Fruit fly (Drosophila melanogaster) whole organism, embryonic: Measurements from ENCODE around the gene CG14015.

Experiments used
- Aef1 ChIP-seq: fragments of 200-800 bp; sonication (Bioruptor generic); IDR thresholded peaks from 3 replicates; pipeline ENCODE4 v1.3.6; 2022; ENCODE audit warnings: missing biosample characterization, missing genetic modification characterization
- Atf3 ChIP-seq: fragments of 200-800 bp; sonication (Bioruptor generic); optimal IDR thresholded peaks from 3 replicates; lab custom pipeline; 2016; ENCODE audit warnings: missing biosample characterization, missing genetic modification characterization
- CG10979 ChIP-seq: fragments of 200-800 bp; sonication (Bioruptor generic); optimal IDR thresholded peaks from 2 replicates; lab custom pipeline; 2018; ENCODE audit warnings: missing biosample characterization, mild to moderate bottlenecking, missing genetic modification characterization, moderate library complexity
- CG11093 ChIP-seq: fragments of 200-800 bp; sonication (Bioruptor generic); IDR thresholded peaks from 3 replicates; pipeline ENCODE4 v1.3.6; 2022; ENCODE audit warnings: missing biosample characterization, missing genetic modification characterization
- CG1233 ChIP-seq: fragments of 200-800 bp; sonication (Bioruptor generic); optimal IDR thresholded peaks from 4 replicates; lab custom pipeline; 2018; ENCODE audit warnings: missing biosample characterization, mild to moderate bottlenecking, missing genetic modification characterization
- CG13296 ChIP-seq: fragments of 200-800 bp; sonication (Bioruptor generic); optimal IDR thresholded peaks from 3 replicates; lab custom pipeline; 2018; ENCODE audit warnings: missing biosample characterization, mild to moderate bottlenecking, missing genetic modification characterization
- CG14050 ChIP-seq: fragments of 200-800 bp; sonication (Bioruptor generic); IDR thresholded peaks from 3 replicates; pipeline ENCODE4 v1.3.6; 2022; ENCODE audit warnings: missing biosample characterization, missing genetic modification characterization
- CG16863 ChIP-seq: fragments of 200-800 bp; sonication (Bioruptor generic); optimal IDR thresholded peaks from 3 replicates; lab custom pipeline; 2016; ENCODE audit warnings: missing biosample characterization, missing genetic modification characterization
- CG17385 ChIP-seq: fragments of 200-800 bp; sonication (Bioruptor generic); optimal IDR thresholded peaks from 3 replicates; lab custom pipeline; 2018; ENCODE audit warnings: missing biosample characterization, mild to moderate bottlenecking, missing genetic modification characterization
- CG18476 ChIP-seq: fragments of 200-800 bp; sonication (Bioruptor generic); optimal IDR thresholded peaks from 2 replicates; lab custom pipeline; 2016; ENCODE audit warnings: missing biosample characterization, mild to moderate bottlenecking, missing genetic modification characterization
- CG31224 ChIP-seq: fragments of 200-800 bp; sonication (Bioruptor generic); IDR thresholded peaks from 2 replicates; pipeline ENCODE4 v1.3.6; 2022; ENCODE audit warnings: missing biosample characterization, missing genetic modification characterization
- CG31365 ChIP-seq: fragments of 200-800 bp; sonication (Bioruptor generic); optimal IDR thresholded peaks from 2 replicates; lab custom pipeline; 2018; ENCODE audit warnings: missing biosample characterization, mild to moderate bottlenecking, missing genetic modification characterization
- CG42726 ChIP-seq: fragments of 200-800 bp; sonication (Bioruptor generic); IDR thresholded peaks from 2 replicates; pipeline ENCODE4 v1.3.6; 2022; ENCODE audit warnings: missing biosample characterization, missing genetic modification characterization; ENCODE audit not compliant: partially characterized antibody
- CG4617 ChIP-seq: fragments of 200-800 bp; sonication (Bioruptor generic); optimal IDR thresholded peaks from 3 replicates; lab custom pipeline; 2016; ENCODE audit warnings: missing biosample characterization, missing genetic modification characterization, borderline replicate concordance
- CG7556 ChIP-seq: fragments of 200-800 bp; sonication (Bioruptor generic); optimal IDR thresholded peaks from 2 replicates; lab custom pipeline; 2017; ENCODE audit warnings: missing biosample characterization, mild to moderate bottlenecking, missing genetic modification characterization
- CG7987 ChIP-seq: fragments of 200-800 bp; sonication (Bioruptor generic); optimal IDR thresholded peaks from 2 replicates; lab custom pipeline; 2018; ENCODE audit warnings: missing biosample characterization, mild to moderate bottlenecking, missing genetic modification characterization, moderate library complexity
- CG8089 ChIP-seq: fragments of 200-800 bp; sonication (Bioruptor generic); optimal IDR thresholded peaks from 3 replicates; lab custom pipeline; 2016; ENCODE audit warnings: missing biosample characterization, missing genetic modification characterization
- Chrac-16 ChIP-seq: fragments of 200-800 bp; sonication (Bioruptor generic); optimal IDR thresholded peaks from 3 replicates; lab custom pipeline; 2016; ENCODE audit warnings: missing biosample characterization, missing genetic modification characterization
- D ChIP-seq, 2 experiments: fragments of 200-800 bp in 1 of 2; fragments of >200 bp in 1 of 2; sonication (Bioruptor generic) in 1 of 2; optimal IDR thresholded peaks; 2 replicates in 1 of 2; 3 replicates in 1 of 2; lab custom pipeline; 2017; ENCODE audit warnings: mild to moderate bottlenecking in 1 of 2, missing biosample characterization in 1 of 2, missing genetic modification characterization in 1 of 2, missing genetic modification reagents in 1 of 2
- Dad ChIP-seq: fragments of 200-800 bp; sonication (Bioruptor generic); optimal IDR thresholded peaks from 3 replicates; lab custom pipeline; 2016; ENCODE audit warnings: missing biosample characterization, missing genetic modification characterization
- Dek ChIP-seq: fragments of 200-800 bp; sonication (Bioruptor generic); optimal IDR thresholded peaks from 3 replicates; lab custom pipeline; 2019; ENCODE audit warnings: missing biosample characterization, mild to moderate bottlenecking, missing genetic modification characterization, moderate library complexity
- Fer2 ChIP-seq: fragments of 200-800 bp; sonication (Bioruptor generic); optimal IDR thresholded peaks from 2 replicates; lab custom pipeline; 2018; ENCODE audit warnings: missing biosample characterization, mild to moderate bottlenecking, missing genetic modification characterization, moderate library complexity
- GATAe ChIP-seq: fragments of 200-800 bp; sonication (Bioruptor generic); conservative IDR thresholded peaks from 2 replicates; pipeline ENCODE4 v1.3.6; 2022; ENCODE audit warnings: missing biosample characterization, missing genetic modification characterization
- HLHmδ ChIP-seq: fragments of 200-800 bp; sonication (Bioruptor generic); optimal IDR thresholded peaks from 2 replicates; lab custom pipeline; 2018; ENCODE audit warnings: missing biosample characterization, mild to moderate bottlenecking, missing genetic modification characterization, moderate library complexity
- Lhr ChIP-seq: fragments of 200-800 bp; sonication (Bioruptor generic); optimal IDR thresholded peaks from 3 replicates; lab custom pipeline; 2017; ENCODE audit warnings: mild to moderate bottlenecking, missing biosample characterization, missing genetic modification reagents, missing genetic modification characterization
- MTF-1 ChIP-seq: fragments of 200-800 bp; sonication (Bioruptor generic); optimal IDR thresholded peaks from 2 replicates; lab custom pipeline; 2018; ENCODE audit warnings: missing biosample characterization, mild to moderate bottlenecking, missing genetic modification characterization, borderline replicate concordance
- Mes4 ChIP-seq: fragments of 200-800 bp; sonication (Bioruptor generic); optimal IDR thresholded peaks from 2 replicates; lab custom pipeline; 2016; ENCODE audit warnings: missing biosample characterization, missing genetic modification characterization
- Opbp ChIP-seq: fragments of 200-800 bp; sonication (Bioruptor generic); IDR thresholded peaks from 3 replicates; pipeline ENCODE4 v1.3.6; 2022; ENCODE audit warnings: missing biosample characterization, missing genetic modification characterization; ENCODE audit not compliant: partially characterized antibody
- Sox102F ChIP-seq: fragments of 200-800 bp; sonication (Bioruptor generic); optimal IDR thresholded peaks from 2 replicates; lab custom pipeline; 2018; ENCODE audit warnings: missing biosample characterization, mild to moderate bottlenecking, missing genetic modification characterization, moderate library complexity
- Trl ChIP-seq, 3 experiments: fragments of >200 bp in 2 of 3; fragments of 200-800 bp in 1 of 3; sonication (Bioruptor generic) in 1 of 3; optimal IDR thresholded peaks; 2 replicates in 1 of 3; 3 replicates in 2 of 3; lab custom pipeline; 2016 to 2017; ENCODE audit warnings: missing biosample characterization in 1 of 3, missing genetic modification characterization in 1 of 3
- Xrp1 ChIP-seq: fragments of 200-800 bp; sonication (Bioruptor generic); IDR thresholded peaks from 2 replicates; pipeline ENCODE4 v1.3.6; 2022; ENCODE audit warnings: missing biosample characterization, missing genetic modification characterization
- ap ChIP-seq: fragments of 200-800 bp; sonication (Bioruptor generic); IDR thresholded peaks from 2 replicates; pipeline ENCODE4 v1.3.6; 2022; ENCODE audit warnings: missing biosample characterization, missing genetic modification characterization
- az2 ChIP-seq: fragments of 200-800 bp; sonication (Bioruptor generic); optimal IDR thresholded peaks from 3 replicates; lab custom pipeline; 2016; ENCODE audit warnings: missing biosample characterization, missing genetic modification characterization
- bbx ChIP-seq: fragments of 200-800 bp; sonication (Bioruptor generic); IDR thresholded peaks from 2 replicates; pipeline ENCODE4 v1.3.6; 2022; ENCODE audit warnings: missing biosample characterization, missing genetic modification characterization; ENCODE audit not compliant: partially characterized antibody
- dan ChIP-seq: fragments of 200-800 bp; sonication (Bioruptor generic); IDR thresholded peaks from 2 replicates; pipeline ENCODE4 v1.3.6; 2022; ENCODE audit warnings: missing biosample characterization, missing genetic modification characterization
- eyg ChIP-seq: fragments of 200-800 bp; sonication (Bioruptor generic); optimal IDR thresholded peaks from 3 replicates; lab custom pipeline; 2016; ENCODE audit warnings: missing biosample characterization, missing genetic modification characterization
- fd96Cb ChIP-seq: fragments of 200-800 bp; sonication (Bioruptor generic); optimal IDR thresholded peaks from 2 replicates; lab custom pipeline; 2018; ENCODE audit warnings: missing biosample characterization, mild to moderate bottlenecking, missing genetic modification characterization, moderate library complexity
- gsb ChIP-seq: fragments of 200-800 bp; sonication (Bioruptor generic); IDR thresholded peaks from 2 replicates; pipeline ENCODE4 v1.3.6; 2022; ENCODE audit warnings: missing biosample characterization, missing genetic modification characterization
- hth ChIP-seq: fragments of >200 bp; optimal IDR thresholded peaks from 2 replicates; lab custom pipeline; 2017; ENCODE audit warnings: inconsistent platforms
- lola ChIP-seq, 3 experiments: fragments of >200 bp in 2 of 3; fragments of 200-800 bp in 1 of 3; sonication (Bioruptor generic) in 1 of 3; optimal IDR thresholded peaks; 2 replicates each; lab custom pipeline; 2017 to 2019; ENCODE audit warnings: missing biosample characterization in 3 of 3, missing genetic modification characterization in 3 of 3, mild to moderate bottlenecking in 1 of 3, moderate library complexity in 1 of 3
- luna ChIP-seq: fragments of 200-800 bp; sonication (Bioruptor generic); optimal IDR thresholded peaks from 2 replicates; lab custom pipeline; 2016; ENCODE audit warnings: missing biosample characterization, missing genetic modification characterization
- oc ChIP-seq: fragments of 200-800 bp; sonication (Bioruptor generic); optimal IDR thresholded peaks from 2 replicates; lab custom pipeline; 2018; ENCODE audit warnings: missing biosample characterization, mild to moderate bottlenecking, missing genetic modification characterization, moderate library complexity
- repo ChIP-seq: fragments of 200-800 bp; sonication (Bioruptor generic); optimal IDR thresholded peaks from 2 replicates; lab custom pipeline; 2016; ENCODE audit warnings: missing biosample characterization, missing genetic modification characterization
- shn ChIP-seq: fragments of 200-800 bp; sonication (Bioruptor generic); optimal IDR thresholded peaks from 3 replicates; lab custom pipeline; 2016; ENCODE audit warnings: missing biosample characterization, missing genetic modification characterization
- sob ChIP-seq: fragments of 200-800 bp; sonication (Bioruptor generic); IDR thresholded peaks from 2 replicates; pipeline ENCODE4 v1.3.6; 2022; ENCODE audit warnings: missing biosample characterization, missing genetic modification characterization
- ssp ChIP-seq: fragments of 200-800 bp; sonication (Bioruptor generic); IDR thresholded peaks from 2 replicates; pipeline ENCODE4 v1.3.6; 2022; ENCODE audit warnings: missing biosample characterization, missing genetic modification characterization
- trh ChIP-seq: fragments of 200-800 bp; sonication (Bioruptor generic); optimal IDR thresholded peaks from 2 replicates; lab custom pipeline; 2016; ENCODE audit warnings: missing biosample characterization, missing genetic modification characterization
- wek ChIP-seq: fragments of 200-800 bp; sonication (Bioruptor generic); optimal IDR thresholded peaks from 3 replicates; lab custom pipeline; 2018; ENCODE audit warnings: missing biosample characterization, mild to moderate bottlenecking, missing genetic modification characterization, moderate library complexity

Gene CG14015

dm6 chr2L:5523848-5524473 is 15.0 kb downstream of the CG14015 start, which contains the start of the genes Vps52 and Elp4 (continued):
- TF ChIP-seq Dad (GFP tag; lab: Kevin White, UChicago) (peak; percentile 10), D (optimal IDR thresholded peaks at IDR 0.05; lab: Kevin White, UChicago) (no peak), D (GFP tag; optimal IDR thresholded peaks at IDR 0.05; lab: Kevin White, UChicago) (peak; percentile 53), oc (tag; lab: Kevin White, UChicago) (peak; percentile 53), Opbp (GFP tag; lab: Robert Waterston, UW) (peak; percentile 83), gsb (GFP tag; lab: Robert Waterston, UW) (no peak), Atf3 (GFP tag; lab: Kevin White, UChicago) (peak; percentile 29), eyg (no peak), GATAe (GFP tag; lab: Robert Waterston, UW) (no peak), Sox102F (GFP tag; lab: Kevin White, UChicago) (no peak), az2 (GFP tag; lab: Kevin White, UChicago) (peak; percentile 77), Xrp1 (GFP tag; lab: Robert Waterston, UW) (peak; percentile 74), Aef1 (GFP tag; lab: Robert Waterston, UW) (peak; percentile 66), CG10979 (tag; lab: Kevin White, UChicago) (peak; percentile 65), CG1233 (peak; percentile 75), ssp (GFP tag; lab: Robert Waterston, UW) (peak; percentile 80), CG8089 (GFP tag; lab: Kevin White, UChicago) (peak; percentile 31), Lhr (GFP tag; lab: Kevin White, UChicago) (peak; percentile 56), fd96Cb (tag; lab: Kevin White, UChicago) (peak; percentile 73), HLHmδ (GFP tag; lab: Kevin White, UChicago) (no peak), Dek (tag; lab: Kevin White, UChicago) (peak; percentile 83), Fer2 (tag; lab: Kevin White, UChicago) (peak; percentile 71), CG4617 (GFP tag; lab: Kevin White, UChicago) (peak; percentile 24), Mes4 (peak; percentile 17), shn (peak; percentile 14), hth (lab: Kevin White, UChicago) (no peak), wek (GFP tag; lab: Kevin White, UChicago) (peak; percentile 69), CG42726 (peak; percentile 46; the same call in 1 of the 2 replicates), CG31365 (no peak), CG13296 (GFP tag; lab: Kevin White, UChicago) (peak; percentile 79), Trl (optimal IDR thresholded peaks at IDR 0.05; lab: Kevin White, UChicago) (no peak), Trl (GFP tag; optimal IDR thresholded peaks at IDR 0.05; lab: Kevin White, UChicago) (peak; percentile 22), CG7556 (GFP tag; lab: Kevin White, UChicago) (peak; percentile 81), CG11093 (GFP tag; lab: Robert Waterston, UW) (no peak), CG31224 (GFP tag; lab: Robert Waterston, UW) (peak; percentile 56; the same call in 1 of the 2 replicates), dan (GFP tag; lab: Robert Waterston, UW) (no peak), trh (peak; percentile 66), bbx (GFP tag; lab: Robert Waterston, UW) (peak; percentile 65), luna (GFP tag; lab: Kevin White, UChicago) (no peak), lola (GFP tag; optimal IDR thresholded peaks at IDR 0.05; lab: Kevin White, UChicago) (peak in 1 of 3 experiments; percentile 81), Chrac-16 (GFP tag; lab: Kevin White, UChicago) (peak; percentile 70), CG7987 (GFP tag; lab: Kevin White, UChicago) (peak; percentile 33), CG16863 (GFP tag; lab: Kevin White, UChicago) (peak; percentile 43), MTF-1 (GFP tag; lab: Kevin White, UChicago) (no peak), repo (GFP tag; lab: Kevin White, UChicago) (no peak), sob (GFP tag; lab: Robert Waterston, UW) (peak; percentile 61), CG18476 (GFP tag; lab: Kevin White, UChicago) (no peak), CG14050 (peak; percentile 27; the same call in 2 of the 3 replicates), CG17385 (peak; percentile 66), ap (GFP tag; lab: Robert Waterston, UW) (peak; percentile 19; the same call in 1 of the 2 replicates)
